Fruit fly (Drosophila melanogaster): ENCODE data around the gene Rab14.

dm6 chr2L:14333965-14334364, 21.0 kb upstream of the Rab14 start, which contains the start of gene CG33090:
- TF ChIP-seq h (optimal IDR thresholded peaks at IDR 0.05) (no peak), ttk (optimal IDR thresholded peaks at IDR 0.05) (no peak), psq (optimal IDR thresholded peaks at IDR 0.05) (no peak)

Measured in Kc167 (cell line).